Worm (Caenorhabditis elegans) whole organism, young adult: ENCODE measurements around the gene ergi-3.

ENCODE experiments used
- B0261.1 ChIP-seq: sonication (generic microtip); optimal IDR thresholded peaks from 2 replicates; lab custom pipeline; 2016; ENCODE audit warnings: mild to moderate bottlenecking, missing genetic modification characterization, moderate library complexity, missing compliant biosample characterization
- F23B12.7 ChIP-seq: sonication (generic microtip); optimal IDR thresholded peaks from 2 replicates; lab custom pipeline; 2017; ENCODE audit warnings: missing genetic modification characterization, mild to moderate bottlenecking, missing compliant biosample characterization, antibody characterized with exemption, moderate library complexity; ENCODE audit not compliant: insufficient read depth
- F37B4.10 ChIP-seq: fragments of 200-800 bp; sonication (Bioruptor generic); IDR thresholded peaks from 2 replicates; pipeline ENCODE4 v1.3.6; 2022; ENCODE audit warnings: missing genetic modification characterization, missing compliant biosample characterization
- F49E8.2 ChIP-seq: sonication (generic microtip); optimal IDR thresholded peaks from 3 replicates; lab custom pipeline; 2017; ENCODE audit warnings: missing genetic modification characterization, mild to moderate bottlenecking, missing compliant biosample characterization, antibody characterized with exemption, moderate library complexity; ENCODE audit not compliant: insufficient read depth
- F57A8.1 ChIP-seq: fragments of 200-800 bp; sonication (Bioruptor generic); optimal IDR thresholded peaks from 2 replicates; lab custom pipeline; 2018; ENCODE audit warnings: mild to moderate bottlenecking, missing genetic modification characterization, moderate library complexity, missing compliant biosample characterization
- K12H6.12 ChIP-seq: fragments of 200-800 bp; sonication (Bioruptor generic); optimal IDR thresholded peaks from 2 replicates; lab custom pipeline; 2018; ENCODE audit warnings: mild to moderate bottlenecking, missing genetic modification characterization, missing compliant biosample characterization
- T26A5.8 ChIP-seq: sonication (generic microtip); optimal IDR thresholded peaks from 2 replicates; lab custom pipeline; 2016; ENCODE audit warnings: missing genetic modification characterization, missing compliant biosample characterization
- Y53F4B.3 ChIP-seq: fragments of 200-800 bp; sonication (Bioruptor generic); IDR thresholded peaks from 2 replicates; pipeline ENCODE4 v1.3.6; 2022; ENCODE audit warnings: missing genetic modification reagents, missing genetic modification characterization, missing compliant biosample characterization
- Y95B8A.8 ChIP-seq: fragments of 200-800 bp; sonication (Bioruptor generic); IDR thresholded peaks from 2 replicates; pipeline ENCODE4 v1.3.6; 2022; ENCODE audit warnings: missing genetic modification reagents, missing genetic modification characterization, missing compliant biosample characterization
- ZK185.1 ChIP-seq: sonication (generic microtip); optimal IDR thresholded peaks from 2 replicates; lab custom pipeline; 2016; ENCODE audit warnings: mild to moderate bottlenecking, missing genetic modification characterization, missing compliant biosample characterization; ENCODE audit not compliant: poor library complexity, severe bottlenecking
- akir-1 ChIP-seq: fragments of 200-800 bp; sonication (Bioruptor generic); optimal IDR thresholded peaks from 2 replicates; lab custom pipeline; 2018; ENCODE audit warnings: mild to moderate bottlenecking, missing genetic modification characterization, moderate library complexity, missing compliant biosample characterization
- ama-1 ChIP-seq, 3 experiments: fragments of 150-350 bp in 1 of 3; sonication (generic microtip) in 2 of 3; optimal IDR thresholded peaks; 2 replicates each; lab custom pipeline; 2014 to 2018; ENCODE audit warnings: missing biosample characterization in 2 of 3, missing genetic modification characterization in 2 of 3, missing genetic modification reagents in 2 of 3
- ceh-100 ChIP-seq: fragments of 200-800 bp; sonication (Bioruptor generic); IDR thresholded peaks from 2 replicates; pipeline ENCODE4 v1.3.6; 2022; ENCODE audit warnings: missing genetic modification reagents, missing genetic modification characterization, missing compliant biosample characterization
- ceh-27 ChIP-seq: fragments of 200-800 bp; sonication (Bioruptor generic); optimal IDR thresholded peaks from 2 replicates; lab custom pipeline; 2018; ENCODE audit warnings: mild to moderate bottlenecking, missing genetic modification characterization, moderate library complexity, missing compliant biosample characterization
- chd-7 ChIP-seq: sonication (generic microtip); optimal IDR thresholded peaks from 2 replicates; lab custom pipeline; 2016; ENCODE audit warnings: mild to moderate bottlenecking, missing genetic modification characterization, moderate library complexity, missing compliant biosample characterization
- dox-1 ChIP-seq: fragments of 200-800 bp; sonication (Bioruptor generic); IDR thresholded peaks from 2 replicates; pipeline ENCODE4 v1.3.6; 2022; ENCODE audit warnings: missing genetic modification reagents, missing genetic modification characterization, missing compliant biosample characterization
- egrh-3 ChIP-seq: fragments of 200-800 bp; sonication (Bioruptor generic); IDR thresholded peaks from 2 replicates; pipeline ENCODE4 v1.3.6; 2022; ENCODE audit warnings: missing genetic modification reagents, missing genetic modification characterization, missing compliant biosample characterization
- ets-4 ChIP-seq: fragments of 200-800 bp; sonication (Bioruptor generic); optimal IDR thresholded peaks from 2 replicates; lab custom pipeline; 2018; ENCODE audit warnings: mild to moderate bottlenecking, missing genetic modification characterization, missing compliant biosample characterization
- fkh-3 ChIP-seq: sonication (generic microtip); optimal IDR thresholded peaks from 2 replicates; lab custom pipeline; 2016; ENCODE audit warnings: mild to moderate bottlenecking, missing genetic modification characterization, missing compliant biosample characterization
- gei-17 ChIP-seq: fragments of 200-800 bp; sonication (Bioruptor generic); optimal IDR thresholded peaks from 2 replicates; lab custom pipeline; 2018; ENCODE audit warnings: mild to moderate bottlenecking, missing genetic modification characterization, missing compliant biosample characterization
- hlh-12 ChIP-seq: sonication (generic microtip); optimal IDR thresholded peaks from 2 replicates; lab custom pipeline; 2016; ENCODE audit warnings: missing genetic modification characterization, missing compliant biosample characterization
- hrde-1 ChIP-seq: sonication (generic microtip); optimal IDR thresholded peaks from 2 replicates; lab custom pipeline; 2016; ENCODE audit warnings: missing genetic modification characterization, mild to moderate bottlenecking, missing compliant biosample characterization, moderate library complexity, missing genotype, missing genetic modification reagents, borderline replicate concordance
- lin-26 ChIP-seq: fragments of 200-800 bp; sonication (Bioruptor generic); IDR thresholded peaks from 2 replicates; pipeline ENCODE4 v1.3.6; 2022; ENCODE audit warnings: missing genetic modification reagents, missing genetic modification characterization, missing compliant biosample characterization
- lir-1 ChIP-seq: fragments of 200-800 bp; sonication (Bioruptor generic); conservative IDR thresholded peaks from 2 replicates; pipeline ENCODE4 v1.3.6; 2022; ENCODE audit warnings: missing genetic modification reagents, missing genetic modification characterization, missing compliant biosample characterization
- madf-8 ChIP-seq: fragments of 200-800 bp; sonication (Bioruptor generic); conservative IDR thresholded peaks from 2 replicates; pipeline ENCODE4 v1.3.6; 2022; ENCODE audit warnings: missing genetic modification reagents, missing genetic modification characterization, missing compliant biosample characterization
- mcd-1 ChIP-seq: fragments of 200-800 bp; sonication (Bioruptor generic); IDR thresholded peaks from 2 replicates; pipeline ENCODE4 v1.3.6; 2022; ENCODE audit warnings: missing genetic modification reagents, missing genetic modification characterization, missing compliant biosample characterization
- nhr-27 ChIP-seq: fragments of 200-800 bp; sonication (Bioruptor generic); optimal IDR thresholded peaks from 2 replicates; lab custom pipeline; 2018; ENCODE audit warnings: mild to moderate bottlenecking, missing genetic modification characterization, moderate library complexity, missing compliant biosample characterization
- nhr-80 ChIP-seq: sonication (generic microtip); optimal IDR thresholded peaks from 2 replicates; lab custom pipeline; 2016; ENCODE audit warnings: missing genetic modification characterization, missing compliant biosample characterization
- pbrm-1 ChIP-seq: fragments of 200-800 bp; sonication (Bioruptor generic); IDR thresholded peaks from 2 replicates; pipeline ENCODE4 v1.3.6; 2022; ENCODE audit warnings: missing genetic modification reagents, missing genetic modification characterization, missing compliant biosample characterization
- unc-130 ChIP-seq: sonication (generic microtip); optimal IDR thresholded peaks from 2 replicates; lab custom pipeline; 2016; ENCODE audit warnings: missing genetic modification reagents, missing genetic modification characterization, missing compliant biosample characterization
- zfh-2 ChIP-seq: fragments of 200-800 bp; sonication (Bioruptor generic); conservative IDR thresholded peaks from 2 replicates; pipeline ENCODE4 v1.3.6; 2022; ENCODE audit warnings: missing genetic modification reagents, missing genetic modification characterization, missing compliant biosample characterization
- ztf-18 ChIP-seq: sonication (generic microtip); optimal IDR thresholded peaks from 2 replicates; lab custom pipeline; 2016; ENCODE audit warnings: missing genotype, mild to moderate bottlenecking, missing genetic modification characterization, missing compliant biosample characterization
- ztf-3 ChIP-seq: fragments of 200-800 bp; sonication (Bioruptor generic); optimal IDR thresholded peaks from 2 replicates; lab custom pipeline; 2018; ENCODE audit warnings: mild to moderate bottlenecking, missing genetic modification characterization, missing compliant biosample characterization

The ergi-3 gene

ce11 chrX:15575460-15575859 is 41.1 kb downstream of the ergi-3 start (continued):
- no peak for TF ChIP-seq nhr-27
- no peak for TF ChIP-seq akir-1 (GFP tag; lab: Kevin White, UChicago)
- TF ChIP-seq ZK185.1 (tag; lab: Kevin White, UChicago) = no peak
- no peak for TF ChIP-seq F57A8.1 (GFP tag; lab: Kevin White, UChicago)

- TF ChIP-seq hlh-12 (tag; lab: Kevin White, UChicago) (no peak), zfh-2 (GFP tag; lab: Robert Waterston, UW) (peak; percentile 92), chd-7 (tag; lab: Kevin White, UChicago) (no peak), F49E8.2 (tag; lab: Kevin White, UChicago) (no peak), nhr-80 (tag; lab: Kevin White, UChicago) (no peak), fkh-3 (tag; lab: Kevin White, UChicago) (no peak), unc-130 (GFP tag; lab: Kevin White, UChicago) (no peak), lin-26 (peak; percentile 17; the same call in 1 of the 2 replicates), ceh-27 (GFP tag; lab: Kevin White, UChicago) (no peak), hrde-1 (tag; lab: Kevin White, UChicago) (no peak), dox-1 (0 out of 2 replicates have a peak, but pooled peaks have one; percentile 25), egrh-3 (GFP tag; lab: Robert Waterston, UW) (peak; percentile 94), ceh-100 (no peak)
Measured at ce11 chrX:15572021-15572420, 44.5 kb downstream of the ergi-3 start.

DNA sequence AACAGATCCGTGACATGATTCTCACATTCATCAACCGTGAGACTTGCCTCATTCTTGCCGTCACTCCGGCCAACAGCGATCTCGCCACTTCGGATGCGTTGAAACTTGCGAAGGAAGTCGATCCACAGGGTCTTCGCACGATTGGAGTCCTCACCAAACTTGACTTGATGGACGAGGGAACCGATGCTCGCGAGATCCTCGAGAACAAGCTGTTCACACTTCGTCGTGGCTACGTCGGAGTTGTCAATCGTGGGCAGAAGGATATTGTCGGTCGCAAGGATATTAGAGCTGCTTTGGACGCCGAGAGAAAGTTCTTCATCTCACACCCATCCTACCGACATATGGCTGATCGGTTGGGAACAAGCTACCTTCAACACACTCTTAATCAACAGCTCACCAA is 46.9 kb downstream of the ergi-3 start:
- no peak for TF ChIP-seq Y53F4B.3 (GFP tag; lab: Robert Waterston, UW)
- no peak for TF ChIP-seq pbrm-1 (GFP tag; lab: Robert Waterston, UW)
- no peak for TF ChIP-seq ets-4 (GFP tag; lab: Kevin White, UChicago)
- no peak for TF ChIP-seq F37B4.10 (GFP tag; lab: Robert Waterston, UW)
- no peak for TF ChIP-seq T26A5.8 (tag; lab: Kevin White, UChicago)
- no peak for TF ChIP-seq ztf-3 (GFP tag; lab: Kevin White, UChicago)
- no peak for TF ChIP-seq chd-7 (tag; lab: Kevin White, UChicago)
- TF ChIP-seq F23B12.7 (tag; lab: Kevin White, UChicago) = no peak
- no peak for TF ChIP-seq K12H6.12 (tag; lab: Kevin White, UChicago)
- no peak for TF ChIP-seq lir-1
- no peak for TF ChIP-seq lin-26
- no peak for TF ChIP-seq mcd-1 (GFP tag; lab: Robert Waterston, UW)
- TF ChIP-seq ztf-18 (tag; lab: Kevin White, UChicago) = no peak
- no peak for TF ChIP-seq B0261.1 (tag; lab: Kevin White, UChicago)
- TF ChIP-seq gei-17 = no peak
- TF ChIP-seq ama-1 (optimal IDR thresholded peaks at IDR 0.05; lab: Kevin White, UChicago) = no peak
- no peak for TF ChIP-seq ama-1 (GFP tag; optimal IDR thresholded peaks at IDR 0.05; lab: Kevin White, UChicago)
- TF ChIP-seq madf-8 = no peak
- no peak for TF ChIP-seq Y95B8A.8
- TF ChIP-seq, all 124 proteins: peak for 0
